Worm (Caenorhabditis elegans): Measurements from ENCODE around the gene K06H7.8.

DNA sequence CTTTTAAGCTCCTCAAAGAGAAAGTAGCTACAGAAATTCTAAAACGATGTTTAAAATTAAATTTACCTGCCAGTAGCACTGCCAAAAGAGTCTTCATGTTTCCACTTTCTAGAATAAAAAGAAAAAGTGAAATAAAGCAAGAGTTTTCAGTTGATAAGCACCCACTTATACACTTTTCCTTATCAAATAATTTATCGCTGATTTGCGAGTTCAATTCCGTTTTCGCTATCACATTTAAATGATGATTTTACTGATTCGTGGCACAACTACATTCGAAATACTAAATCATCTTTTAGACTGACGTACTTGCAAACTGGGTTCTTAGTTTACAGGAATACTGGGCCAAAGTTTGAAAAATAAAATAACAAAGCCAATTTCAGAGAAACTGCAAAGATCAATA, 47.1 kb downstream of the K06H7.8 start, which contains the start of gene K12H4.7:
- no peak for TF ChIP-seq ztf-29 (GFP tag; IDR thresholded peaks at IDR 0.05)
- TF ChIP-seq klf-2 (GFP tag; conservative IDR thresholded peaks at IDR 0.05): no peak
- TF ChIP-seq T22C8.4 (GFP tag; IDR thresholded peaks at IDR 0.05): no peak
- no peak for TF ChIP-seq ref-1 (GFP tag; conservative IDR thresholded peaks at IDR 0.05)
- no peak for TF ChIP-seq tab-1 (GFP tag; IDR thresholded peaks at IDR 0.05)
- no peak for TF ChIP-seq flt-1 (GFP tag; IDR thresholded peaks at IDR 0.05)
